Worm (Caenorhabditis elegans) whole organism, midembryonic: ENCODE measurements around the gene F23B2.7.

Experiments
- T22C8.4 ChIP-seq: fragments of 200-800 bp; sonication (Bioruptor generic); IDR thresholded peaks from 2 replicates; pipeline ENCODE4 v1.3.6; 2022; ENCODE audit warnings: missing genetic modification characterization, missing compliant biosample characterization
- cog-1 ChIP-seq: sonication (generic microtip); optimal IDR thresholded peaks from 2 replicates; lab custom pipeline; 2016; ENCODE audit warnings: missing genetic modification characterization, missing compliant biosample characterization
- flt-1 ChIP-seq: fragments of 200-800 bp; sonication (Bioruptor generic); IDR thresholded peaks from 2 replicates; pipeline ENCODE4 v1.3.6; 2022; ENCODE audit warnings: missing genetic modification characterization, missing compliant biosample characterization
- klf-2 ChIP-seq: fragments of 200-800 bp; sonication (Bioruptor generic); conservative IDR thresholded peaks from 2 replicates; pipeline ENCODE4 v1.3.6; 2022; ENCODE audit warnings: missing genetic modification reagents, missing genetic modification characterization, missing compliant biosample characterization
- med-1 ChIP-seq: sonication (generic microtip); optimal IDR thresholded peaks from 2 replicates; lab custom pipeline; 2017; ENCODE audit warnings: missing genetic modification characterization, mild to moderate bottlenecking, missing compliant biosample characterization, antibody characterized with exemption, missing genetic modification reagents; ENCODE audit not compliant: insufficient read depth
- tab-1 ChIP-seq: fragments of 200-800 bp; sonication (Bioruptor generic); IDR thresholded peaks from 2 replicates; pipeline ENCODE4 v1.3.6; 2022; ENCODE audit warnings: missing genetic modification characterization, missing compliant biosample characterization
- ztf-23 ChIP-seq: fragments of 200-800 bp; sonication (Bioruptor generic); IDR thresholded peaks from 2 replicates; pipeline ENCODE4 v1.3.6; 2022; ENCODE audit warnings: missing genetic modification reagents, missing genetic modification characterization, missing compliant biosample characterization
- ztf-29 ChIP-seq: fragments of 200-800 bp; sonication (Bioruptor generic); IDR thresholded peaks from 2 replicates; pipeline ENCODE4 v1.3.6; 2022; ENCODE audit warnings: missing genetic modification reagents, missing genetic modification characterization, missing compliant biosample characterization

DNA sequence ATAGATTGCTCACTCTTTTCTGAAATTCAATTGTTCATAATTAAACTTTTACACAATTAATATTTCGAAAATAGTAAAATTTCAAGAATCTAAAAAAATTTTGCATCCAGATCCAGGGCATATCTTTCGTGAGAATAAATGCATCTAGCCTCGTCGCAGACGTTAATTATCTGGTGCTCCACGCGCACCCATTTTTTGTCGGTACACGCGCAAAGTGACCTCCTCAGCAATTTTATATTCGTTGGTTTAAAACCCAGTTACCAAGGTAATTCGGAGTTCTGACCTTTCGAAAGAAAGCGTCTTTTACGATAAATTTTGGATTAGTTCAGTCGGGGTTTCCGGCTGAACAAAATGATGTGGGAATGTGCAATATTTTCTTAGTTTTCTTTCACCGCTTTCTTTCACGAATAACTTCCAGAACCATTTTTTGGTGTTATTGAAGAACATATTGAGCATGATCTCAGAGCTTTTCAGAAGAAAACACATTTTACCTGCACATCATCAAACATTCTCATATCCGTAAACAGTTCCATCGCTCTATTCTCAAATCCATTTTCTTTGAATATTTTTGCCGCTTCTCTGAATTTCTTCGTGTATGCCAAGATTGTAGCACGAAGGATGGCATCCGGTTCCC is 10.0 kb upstream of the F23B2.7 start:
- TF ChIP-seq T22C8.4 (GFP tag; lab: Robert Waterston, UW) (no peak), flt-1 (GFP tag; lab: Robert Waterston, UW) (no peak), cog-1 (tag; lab: Kevin White, UChicago) (no peak), ztf-23 (GFP tag; lab: Robert Waterston, UW) (no peak), klf-2 (GFP tag; lab: Robert Waterston, UW) (no peak), med-1 (GFP tag; lab: Kevin White, UChicago) (no peak), ztf-29 (GFP tag; lab: Robert Waterston, UW) (no peak), tab-1 (GFP tag; lab: Robert Waterston, UW) (no peak)
